Fruit fly (Drosophila melanogaster) whole organism, pupa: ENCODE data around the gene CG31717.

Experiments
- CG10348 ChIP-seq: fragments of 200-800 bp; sonication (Bioruptor generic); IDR thresholded peaks from 2 replicates; pipeline ENCODE4 v1.3.6; 2022; ENCODE audit warnings: missing biosample characterization, missing genetic modification characterization
- CG12605 ChIP-seq: fragments of 200-800 bp; sonication (Bioruptor generic); IDR thresholded peaks from 2 replicates; pipeline ENCODE4 v1.3.6; 2022; ENCODE audit warnings: missing biosample characterization, missing genetic modification characterization
- CG13204 ChIP-seq: fragments of 200-800 bp; sonication (Bioruptor generic); optimal IDR thresholded peaks from 2 replicates; lab custom pipeline; 2018; ENCODE audit warnings: missing biosample characterization, mild to moderate bottlenecking, missing genetic modification characterization, moderate library complexity
- CG14655 ChIP-seq: fragments of 200-800 bp; sonication (Bioruptor generic); optimal IDR thresholded peaks from 3 replicates; lab custom pipeline; 2017; ENCODE audit warnings: mild to moderate bottlenecking, missing biosample characterization, missing genetic modification reagents, missing genetic modification characterization
- CG15710 ChIP-seq: fragments of 200-800 bp; sonication (Bioruptor generic); optimal IDR thresholded peaks from 2 replicates; lab custom pipeline; 2018; ENCODE audit warnings: missing biosample characterization, mild to moderate bottlenecking, missing genetic modification characterization, moderate library complexity
- CG17806 ChIP-seq: fragments of 200-800 bp; sonication (Bioruptor generic); optimal IDR thresholded peaks from 2 replicates; lab custom pipeline; 2018; ENCODE audit warnings: missing biosample characterization, mild to moderate bottlenecking, missing genetic modification characterization, moderate library complexity
- CG32121 ChIP-seq: fragments of 200-800 bp; sonication (Bioruptor generic); IDR thresholded peaks from 2 replicates; pipeline ENCODE4 v1.3.6; 2022; ENCODE audit warnings: missing biosample characterization, missing genetic modification characterization
- CG34367 ChIP-seq: fragments of 200-800 bp; sonication (Bioruptor generic); optimal IDR thresholded peaks from 2 replicates; lab custom pipeline; 2018; ENCODE audit warnings: missing biosample characterization, mild to moderate bottlenecking, missing genetic modification characterization
- CG4496 ChIP-seq: fragments of 200-800 bp; sonication (Bioruptor generic); IDR thresholded peaks from 3 replicates; pipeline ENCODE4 v1.3.6; 2022; ENCODE audit warnings: missing biosample characterization, missing genetic modification characterization
- CG8159 ChIP-seq: fragments of 200-800 bp; sonication (Bioruptor generic); optimal IDR thresholded peaks from 3 replicates; lab custom pipeline; 2018; ENCODE audit warnings: missing biosample characterization, mild to moderate bottlenecking, missing genetic modification characterization, moderate library complexity
- CG8301 ChIP-seq: fragments of 200-800 bp; sonication (Bioruptor generic); optimal IDR thresholded peaks from 2 replicates; lab custom pipeline; 2018; ENCODE audit warnings: missing biosample characterization, mild to moderate bottlenecking, missing genetic modification characterization
- CG9948 ChIP-seq: fragments of 200-800 bp; sonication (Bioruptor generic); optimal IDR thresholded peaks from 2 replicates; lab custom pipeline; 2018; ENCODE audit warnings: missing biosample characterization, mild to moderate bottlenecking, missing genetic modification characterization, moderate library complexity
- D1 ChIP-seq: fragments of 200-800 bp; sonication (Bioruptor generic); optimal IDR thresholded peaks from 2 replicates; lab custom pipeline; 2018; ENCODE audit warnings: missing biosample characterization, mild to moderate bottlenecking, missing genetic modification characterization, moderate library complexity
- EcR ChIP-seq: fragments of 200-800 bp; sonication (Bioruptor generic); optimal IDR thresholded peaks from 3 replicates; lab custom pipeline; 2019; ENCODE audit warnings: missing biosample characterization, missing genetic modification characterization, mild to moderate bottlenecking, moderate library complexity, missing genetic modification reagents
- Ets98B ChIP-seq: fragments of 200-800 bp; sonication (Bioruptor generic); IDR thresholded peaks from 2 replicates; pipeline ENCODE4 v1.3.6; 2022; ENCODE audit warnings: missing biosample characterization, missing genetic modification characterization
- Pif1A ChIP-seq: fragments of 200-800 bp; sonication (Bioruptor generic); optimal IDR thresholded peaks from 3 replicates; lab custom pipeline; 2016; ENCODE audit warnings: missing biosample characterization, missing genetic modification characterization
- Pif1B ChIP-seq: fragments of 200-800 bp; sonication (Bioruptor generic); optimal IDR thresholded peaks from 3 replicates; lab custom pipeline; 2016; ENCODE audit warnings: missing biosample characterization, missing genetic modification characterization
- Snoo ChIP-seq: fragments of 200-800 bp; sonication (Bioruptor generic); optimal IDR thresholded peaks from 3 replicates; lab custom pipeline; 2017; ENCODE audit warnings: missing biosample characterization, mild to moderate bottlenecking, missing genetic modification characterization, inconsistent platforms
- fd96Ca ChIP-seq: fragments of 200-800 bp; sonication (Bioruptor generic); IDR thresholded peaks from 3 replicates; pipeline ENCODE4 v1.3.6; 2022; ENCODE audit warnings: missing biosample characterization, missing genetic modification characterization
- gl ChIP-seq: fragments of 200-800 bp; sonication (Bioruptor generic); optimal IDR thresholded peaks from 2 replicates; lab custom pipeline; 2018; ENCODE audit warnings: missing biosample characterization, mild to moderate bottlenecking, missing genetic modification characterization
- rn ChIP-seq: fragments of 200-800 bp; sonication (Bioruptor generic); IDR thresholded peaks from 2 replicates; pipeline ENCODE4 v1.3.6; 2022; ENCODE audit warnings: missing biosample characterization, missing genetic modification characterization

CG31717 gene

dm6 chr2L:10221387-10221705 lies 29.2 kb upstream of the CG31717 start:
- TF ChIP-seq CG14655 (GFP tag; lab: Kevin White, UChicago): no peak
- no peak for TF ChIP-seq Pif1B (GFP tag; lab: Kevin White, UChicago)
- TF ChIP-seq CG17806: no peak
- TF ChIP-seq gl (tag; lab: Kevin White, UChicago): no peak
- TF ChIP-seq EcR: no peak
- no peak for TF ChIP-seq CG34367 (tag; lab: Kevin White, UChicago)
- no peak for TF ChIP-seq fd96Ca (GFP tag; lab: Robert Waterston, UW)
- TF ChIP-seq rn (GFP tag; lab: Robert Waterston, UW): no peak
- no peak for TF ChIP-seq CG12605 (GFP tag; lab: Robert Waterston, UW)
- no peak for TF ChIP-seq CG9948 (tag; lab: Kevin White, UChicago)
- no peak for TF ChIP-seq CG15710 (tag; lab: Kevin White, UChicago)
- no peak for TF ChIP-seq CG13204 (GFP tag; lab: Kevin White, UChicago)
- TF ChIP-seq D1: no peak
- TF ChIP-seq CG10348 (GFP tag; lab: Robert Waterston, UW): no peak
- no peak for TF ChIP-seq Snoo (tag; lab: Kevin White, UChicago)
- TF ChIP-seq CG8301 (tag; lab: Kevin White, UChicago): no peak

DNA sequence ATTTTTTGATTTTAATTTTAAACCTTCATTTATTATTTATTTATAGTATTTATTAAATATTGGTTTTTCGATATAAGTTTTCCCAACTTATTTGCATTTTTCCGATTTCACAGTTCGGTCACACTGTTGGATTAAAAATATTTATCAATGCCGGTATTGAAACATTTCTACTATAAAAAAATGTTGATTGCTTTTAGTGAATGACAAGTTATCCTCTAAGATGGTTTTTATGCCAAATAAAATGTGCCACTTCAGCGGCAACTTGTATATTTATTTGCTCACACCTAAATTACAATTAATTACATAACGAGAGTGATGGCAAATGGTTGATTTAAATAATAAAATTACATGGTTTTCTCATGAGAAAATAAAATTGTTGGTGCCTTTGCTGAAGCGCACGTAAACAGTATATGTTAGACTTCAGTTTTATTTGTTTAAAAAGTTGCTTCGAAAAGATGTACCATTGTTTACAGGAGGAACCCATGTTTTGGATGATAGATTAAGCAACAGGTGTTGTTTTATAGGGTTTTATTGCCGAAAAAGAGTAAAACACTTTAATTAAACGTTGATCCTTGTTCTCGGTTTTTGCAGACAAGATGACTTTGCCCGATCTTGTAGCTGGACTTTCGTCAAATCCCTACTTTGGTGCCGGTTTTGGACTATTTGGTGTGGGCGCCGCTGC lies 27.8 kb upstream of the CG31717 start, which contains the start of gene Bcs1:
Bcs1 (plus strand) TSS at position 108 of the 682 bp plus-strand sequence.
- peak; percentile 25 for TF ChIP-seq D1
- TF ChIP-seq CG14655 (GFP tag; lab: Kevin White, UChicago): no peak

- no peak for TF ChIP-seq CG32121 (GFP tag; lab: Robert Waterston, UW)
Measured at dm6 chr2L:10226213-10226723, 24.3 kb upstream of the CG31717 start.

DNA sequence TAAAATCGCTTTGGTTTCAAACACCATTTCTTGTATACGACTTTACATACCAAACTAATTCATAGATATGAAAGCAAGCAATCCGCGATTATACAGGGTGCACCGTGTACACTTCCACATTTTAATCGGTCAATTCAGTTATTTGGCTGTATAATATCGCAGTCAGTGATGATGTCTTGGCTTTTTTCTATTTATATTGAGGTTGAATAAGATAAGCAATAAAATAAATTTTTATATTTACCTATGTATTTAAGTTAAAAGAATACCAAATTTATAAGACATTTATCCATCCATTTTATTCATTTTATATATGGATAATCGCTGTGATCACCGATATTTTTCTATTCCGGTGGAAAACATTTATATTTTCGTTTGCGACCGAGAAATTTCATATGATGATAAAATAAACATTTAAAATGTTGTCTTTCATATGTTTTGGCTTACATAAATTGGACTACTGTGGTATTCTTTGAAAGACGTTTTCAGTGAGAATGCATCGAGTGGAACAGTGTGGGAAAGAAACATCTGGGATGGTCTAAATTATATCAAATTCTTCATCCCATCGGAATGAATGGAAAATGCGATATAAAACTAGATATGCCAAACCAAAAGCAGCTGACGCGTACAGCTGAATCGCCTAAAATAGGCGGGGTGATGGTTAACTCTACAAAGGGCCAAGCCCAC lies 23.7 kb upstream of the CG31717 start, which contains the start of gene CG5708:
CG5708 (minus strand) TSS at position 85 of the 684 bp plus-strand sequence.
- TF ChIP-seq fd96Ca (GFP tag; lab: Robert Waterston, UW): no peak
- TF ChIP-seq CG8301 (tag; lab: Kevin White, UChicago): no peak
- TF ChIP-seq CG15710 (tag; lab: Kevin White, UChicago): peak; percentile 11
- TF ChIP-seq CG10348 (GFP tag; lab: Robert Waterston, UW): no peak
- TF ChIP-seq rn (GFP tag; lab: Robert Waterston, UW): no peak
- no peak for TF ChIP-seq CG9948 (tag; lab: Kevin White, UChicago)
- TF ChIP-seq, all 21 proteins: peak for 1

dm6 chr2L:10230455-10230854 lies 20.1 kb upstream of the CG31717 start:
- TF ChIP-seq CG9948 (tag; lab: Kevin White, UChicago): no peak
- no peak for TF ChIP-seq Ets98B (GFP tag; lab: Robert Waterston, UW)
- no peak for TF ChIP-seq Pif1B (GFP tag; lab: Kevin White, UChicago)

- TF ChIP-seq D1 (no peak), CG10348 (GFP tag; lab: Robert Waterston, UW) (no peak), CG8159 (tag; lab: Kevin White, UChicago) (peak; percentile 38), Ets98B (GFP tag; lab: Robert Waterston, UW) (no peak), EcR (no peak), CG4496 (GFP tag; lab: Robert Waterston, UW) (peak; percentile 65; the same call in 2 of the 3 replicates), Pif1A (GFP tag; lab: Kevin White, UChicago) (peak; percentile 79), Snoo (tag; lab: Kevin White, UChicago) (no peak), Pif1B (GFP tag; lab: Kevin White, UChicago) (peak; percentile 62), CG32121 (GFP tag; lab: Robert Waterston, UW) (peak; percentile 54; the same call in 1 of the 2 replicates), CG15710 (tag; lab: Kevin White, UChicago) (peak; percentile 10), CG34367 (tag; lab: Kevin White, UChicago) (no peak), CG12605 (GFP tag; lab: Robert Waterston, UW) (no peak), CG8301 (tag; lab: Kevin White, UChicago) (peak; percentile 61), gl (tag; lab: Kevin White, UChicago) (no peak), CG9948 (tag; lab: Kevin White, UChicago) (peak; percentile 30), CG17806 (peak; percentile 53), CG13204 (GFP tag; lab: Kevin White, UChicago) (no peak), CG14655 (GFP tag; lab: Kevin White, UChicago) (no peak), rn (GFP tag; lab: Robert Waterston, UW) (no peak), fd96Ca (GFP tag; lab: Robert Waterston, UW) (no peak)
Measured at dm6 chr2L:10231092-10231494, 19.4 kb upstream of the CG31717 start.
